Fruit fly (Drosophila melanogaster): ENCODE results near the gene Pex23.

- TF ChIP-seq seq (GFP tag; IDR thresholded peaks at IDR 0.05) (no peak), corto (GFP tag; optimal IDR thresholded peaks at IDR 0.05) (no peak), klu (GFP tag; IDR thresholded peaks at IDR 0.05) (no peak), ttk (GFP tag; IDR thresholded peaks at IDR 0.05) (no peak), pho (GFP tag; optimal IDR thresholded peaks at IDR 0.05) (no peak), CG18619 (GFP tag; optimal IDR thresholded peaks at IDR 0.05) (no peak), CG10565 (GFP tag; optimal IDR thresholded peaks at IDR 0.05) (no peak), CG9817 (tag; optimal IDR thresholded peaks at IDR 0.05) (no peak), toy (GFP tag; IDR thresholded peaks at IDR 0.05) (no peak), CG1647 (GFP tag; optimal IDR thresholded peaks at IDR 0.05) (no peak), exex (tag; optimal IDR thresholded peaks at IDR 0.05) (no peak), so (GFP tag; IDR thresholded peaks at IDR 0.05) (no peak), cwo (GFP tag; optimal IDR thresholded peaks at IDR 0.05) (no peak)
Observed at dm6 chr3L:20296797-20297196, 5.1 kb downstream of the Pex23 start, which contains the start of gene FRG1.
